Worm (Caenorhabditis elegans): ENCODE measurements around the gene F18C5.5.

The F18C5.5 gene

ce11 chrII:6535957-6536424, 30.5 kb downstream of the F18C5.5 start, which contains the start of gene utp-20 (continued):
- TF ChIP-seq T20F7.1 (GFP tag; optimal IDR thresholded peaks at IDR 0.05): peak; percentile 46
- no peak for TF ChIP-seq T26A8.4 (GFP tag; IDR thresholded peaks at IDR 0.05)
- no peak for TF ChIP-seq mxl-2 (GFP tag; conservative IDR thresholded peaks at IDR 0.05)
- TF ChIP-seq lin-15B (tag; optimal IDR thresholded peaks at IDR 0.05): no peak
- TF ChIP-seq pqm-1 (tag; optimal IDR thresholded peaks at IDR 0.05): no peak
- no peak for TF ChIP-seq ceh-62 (tag; optimal IDR thresholded peaks at IDR 0.05)
- TF ChIP-seq lin-1 (GFP tag; IDR thresholded peaks at IDR 0.05): no peak
- no peak for TF ChIP-seq zip-11 (GFP tag; IDR thresholded peaks at IDR 0.05)
- no peak for TF ChIP-seq unc-130 (GFP tag; optimal IDR thresholded peaks at IDR 0.05)
- no peak for TF ChIP-seq ctbp-1 (GFP tag; IDR thresholded peaks at IDR 0.05)
- TF ChIP-seq ceh-20 (GFP tag; IDR thresholded peaks at IDR 0.05): no peak
- no peak for TF ChIP-seq lin-39 (tag; optimal IDR thresholded peaks at IDR 0.05)
- no peak for TF ChIP-seq nhr-28 (tag; optimal IDR thresholded peaks at IDR 0.05)
- TF ChIP-seq nhr-6 (tag; optimal IDR thresholded peaks at IDR 0.05): peak; percentile 13
- no peak for TF ChIP-seq snpc-4 (tag; optimal IDR thresholded peaks at IDR 0.05)
- peak; percentile 7 for TF ChIP-seq nhr-11 (tag; optimal IDR thresholded peaks at IDR 0.05)
- TF ChIP-seq gei-8 (GFP tag; optimal IDR thresholded peaks at IDR 0.05): no peak
- no peak for TF ChIP-seq madf-9 (GFP tag; conservative IDR thresholded peaks at IDR 0.05)
- no peak for TF ChIP-seq lin-29 (GFP tag; IDR thresholded peaks at IDR 0.05)
- TF ChIP-seq ceh-28 (tag; optimal IDR thresholded peaks at IDR 0.05): no peak
- TF ChIP-seq ces-1 (GFP tag; optimal IDR thresholded peaks at IDR 0.05): peak; percentile 62
- TF ChIP-seq mdl-1 (tag; optimal IDR thresholded peaks at IDR 0.05): peak; percentile 32 to 62
- no peak for TF ChIP-seq madf-5 (GFP tag; IDR thresholded peaks at IDR 0.05)
- TF ChIP-seq hlh-11 (tag; optimal IDR thresholded peaks at IDR 0.05): no peak
- no peak for TF ChIP-seq F37D6.2 (tag; optimal IDR thresholded peaks at IDR 0.05)
- no peak for TF ChIP-seq nhr-42 (GFP tag; IDR thresholded peaks at IDR 0.05)
- no peak for TF ChIP-seq dmd-9 (GFP tag; IDR thresholded peaks at IDR 0.05)
- TF ChIP-seq zfp-3 (GFP tag; conservative IDR thresholded peaks at IDR 0.05): no peak
- no peak for TF ChIP-seq duxl-1 (tag; optimal IDR thresholded peaks at IDR 0.05; ENCODE audit: poor library complexity)

- TF ChIP-seq unc-62 (GFP tag; optimal IDR thresholded peaks at IDR 0.05 in 1 of 2): peak in 1 of 2 experiments; percentile 91
- no peak for TF ChIP-seq unc-62 (tag; optimal IDR thresholded peaks at IDR 0.05)
- TF ChIP-seq Y5F2A.4 (GFP tag; optimal IDR thresholded peaks at IDR 0.05): no peak
- TF ChIP-seq saeg-2 (GFP tag; IDR thresholded peaks at IDR 0.05): no peak
Observed at ce11 chrII:6531940-6532339, 34.6 kb downstream of the F18C5.5 start, which contains the start of gene abcx-1. abcx-1 (plus strand) TSS chrII:6532163.

- TF ChIP-seq saeg-2 (GFP tag; IDR thresholded peaks at IDR 0.05) (no peak), mep-1 (tag; optimal IDR thresholded peaks at IDR 0.05) (no peak), daf-16 (GFP tag; optimal IDR thresholded peaks at IDR 0.05) (no peak), daf-16 (tag; optimal IDR thresholded peaks at IDR 0.05) (no peak), nhr-111 (GFP tag; optimal IDR thresholded peaks at IDR 0.05) (no peak), zip-11 (GFP tag; IDR thresholded peaks at IDR 0.05) (no peak), nhr-42 (GFP tag; IDR thresholded peaks at IDR 0.05) (no peak), F37D6.2 (tag; optimal IDR thresholded peaks at IDR 0.05) (no peak), unc-130 (GFP tag; optimal IDR thresholded peaks at IDR 0.05) (no peak), daf-12 (tag; optimal IDR thresholded peaks at IDR 0.05) (no peak), spr-1 (tag; optimal IDR thresholded peaks at IDR 0.05) (no peak), F10B5.3 (tag; optimal IDR thresholded peaks at IDR 0.05) (no peak), mxl-3 (GFP tag; optimal IDR thresholded peaks at IDR 0.05) (no peak), egl-43 (GFP tag; IDR thresholded peaks at IDR 0.05) (no peak)
Observed at ce11 chrII:6531527-6531926, 35.0 kb downstream of the F18C5.5 start, which contains the start of gene abch-1. abch-1 (minus strand) TSS chrII:6531627.
